ENCODE assay signal across 5 fruit fly cellular contexts in the genomic region with DNA sequence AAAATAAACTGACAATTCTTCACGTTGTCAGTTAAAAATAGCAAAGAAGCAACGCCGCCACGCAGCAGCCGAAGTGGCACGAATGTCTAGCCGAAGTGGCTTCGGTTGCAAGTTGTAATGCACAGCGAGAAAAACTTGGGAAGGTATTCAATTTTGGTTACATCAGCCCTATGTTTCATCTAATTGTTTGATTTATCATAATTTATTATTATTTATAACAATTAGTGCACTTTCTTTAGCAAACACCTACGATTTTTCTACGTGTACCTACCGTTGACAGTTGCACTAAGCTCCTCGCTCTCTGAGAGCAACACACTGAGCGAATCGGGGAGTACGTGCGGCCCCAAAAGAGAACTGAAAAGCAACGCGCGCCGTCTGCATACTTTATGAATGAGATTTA.
A peak's percentile ranks its signal among the peaks of the same experiment; 100 is the strongest.
TF ChIP-seq lines count a peak whose summit lies in the region.

A gene (minus strand): TSS at position 13 of the 400 bp plus-strand sequence.

- TF ChIP-seq CTCF in whole organism, embryonic (GFP tag; optimal IDR thresholded peaks at IDR 0.05; lab: Kevin White, UChicago) = peak; percentile 58

TF ChIP-seq in whole organism, adult, 20 proteins besides CTCF, POLR2A, EP300 and RAD21:
- no peak for TF ChIP-seq CG12768 (GFP tag; optimal IDR thresholded peaks at IDR 0.05; lab: Kevin White, UChicago)
- TF ChIP-seq CG7045 (GFP tag; optimal IDR thresholded peaks at IDR 0.05; lab: Kevin White, UChicago) = no peak
- peak; percentile 55 for TF ChIP-seq CG14711 (tag; optimal IDR thresholded peaks at IDR 0.05; lab: Kevin White, UChicago)
- TF ChIP-seq Clk (GFP tag; optimal IDR thresholded peaks at IDR 0.05; lab: Kevin White, UChicago) = no peak
- peak; percentile 44 for TF ChIP-seq bab1 (GFP tag; optimal IDR thresholded peaks at IDR 0.05; lab: Kevin White, UChicago)
- peak; percentile 40 for TF ChIP-seq CG7101 (tag; optimal IDR thresholded peaks at IDR 0.05; lab: Kevin White, UChicago)
- TF ChIP-seq ovo (GFP tag; optimal IDR thresholded peaks at IDR 0.05; lab: Kevin White, UChicago) = no peak
TF ChIP-seq in whole organism, adult: peak in this region for 3.

TF ChIP-seq in whole organism, embryonic, 481 proteins besides CTCF, POLR2A, EP300 and RAD21 (continues in another document):
- TF ChIP-seq Doc3 (GFP tag; IDR thresholded peaks at IDR 0.05; lab: Robert Waterston, UW; ENCODE audit: partially characterized antibody) (no peak), CG6254 (GFP tag; optimal IDR thresholded peaks at IDR 0.05; lab: Kevin White, UChicago) (peak; percentile 92), dm (GFP tag; optimal IDR thresholded peaks at IDR 0.05; lab: Kevin White, UChicago) (no peak), Doc2 (GFP tag; IDR thresholded peaks at IDR 0.05; lab: Robert Waterston, UW) (peak; percentile 72), da (GFP tag; optimal IDR thresholded peaks at IDR 0.05; lab: Kevin White, UChicago) (no peak), eyg (GFP tag; optimal IDR thresholded peaks at IDR 0.05; lab: Kevin White, UChicago) (no peak), Sox102F (GFP tag; optimal IDR thresholded peaks at IDR 0.05; lab: Kevin White, UChicago) (peak; percentile 96), gem (tag; optimal IDR thresholded peaks at IDR 0.05; lab: Kevin White, UChicago) (peak; percentile 95), CG3726 (GFP tag; IDR thresholded peaks at IDR 0.05; lab: Robert Waterston, UW) (peak; percentile 90), CG11560 (tag; IDR thresholded peaks at IDR 0.05; lab: Robert Waterston, UW) (peak; percentile 75), MBD-R2 (GFP tag; IDR thresholded peaks at IDR 0.05; lab: Robert Waterston, UW) (peak; percentile 63), CG13624 (GFP tag; optimal IDR thresholded peaks at IDR 0.05; lab: Kevin White, UChicago) (no peak), CG31388 (GFP tag; optimal IDR thresholded peaks at IDR 0.05; lab: Kevin White, UChicago) (peak; percentile 82), Dfd (GFP tag; optimal IDR thresholded peaks at IDR 0.05; lab: Kevin White, UChicago) (no peak), CG7271 (tag; optimal IDR thresholded peaks at IDR 0.05; lab: Kevin White, UChicago) (peak; percentile 1), knrl (GFP tag; IDR thresholded peaks at IDR 0.05; lab: Robert Waterston, UW; ENCODE audit: partially characterized antibody) (no peak), cwo (GFP tag; optimal IDR thresholded peaks at IDR 0.05; lab: Kevin White, UChicago) (peak; percentile 78), zfh2 (GFP tag; optimal IDR thresholded peaks at IDR 0.05; lab: Kevin White, UChicago) (no peak), CG10321 (GFP tag; IDR thresholded peaks at IDR 0.05; lab: Robert Waterston, UW) (peak; percentile 70), CG4328 (GFP tag; optimal IDR thresholded peaks at IDR 0.05; lab: Kevin White, UChicago) (peak; percentile 63)

TF ChIP-seq in whole organism, prepupa, 60 proteins besides CTCF, POLR2A, EP300 and RAD21 (continues in another document):
- no peak for TF ChIP-seq Smox (GFP tag; optimal IDR thresholded peaks at IDR 0.05; lab: Kevin White, UChicago)
- TF ChIP-seq achi (GFP tag; optimal IDR thresholded peaks at IDR 0.05; lab: Kevin White, UChicago) = peak; percentile 96
- TF ChIP-seq CG34406 (GFP tag; optimal IDR thresholded peaks at IDR 0.05; lab: Kevin White, UChicago) = peak; percentile 83
- TF ChIP-seq dsx (GFP tag; optimal IDR thresholded peaks at IDR 0.05; lab: Kevin White, UChicago; ENCODE audit: poor library complexity, severe bottlenecking) = peak; percentile 82
- peak; percentile 69 for TF ChIP-seq Sox14 (GFP tag; optimal IDR thresholded peaks at IDR 0.05; lab: Kevin White, UChicago)
- TF ChIP-seq CG6276 (GFP tag; optimal IDR thresholded peaks at IDR 0.05; lab: Kevin White, UChicago) = peak; percentile 99
- no peak for TF ChIP-seq CG6854 (GFP tag; optimal IDR thresholded peaks at IDR 0.05; lab: Kevin White, UChicago)
- TF ChIP-seq CG3919 (GFP tag; optimal IDR thresholded peaks at IDR 0.05; lab: Kevin White, UChicago) = peak; percentile 98
- TF ChIP-seq Hr4 (GFP tag; optimal IDR thresholded peaks at IDR 0.05; lab: Kevin White, UChicago) = peak; percentile 93
- peak; percentile 36 for TF ChIP-seq esn (GFP tag; optimal IDR thresholded peaks at IDR 0.05; lab: Kevin White, UChicago)
- TF ChIP-seq CG11294 (GFP tag; IDR thresholded peaks at IDR 0.05; lab: Robert Waterston, UW) = peak; percentile 98
- TF ChIP-seq fkh (GFP tag; optimal IDR thresholded peaks at IDR 0.05; lab: Kevin White, UChicago) = peak; percentile 29
- peak; percentile 80 for TF ChIP-seq CG6792 (GFP tag; optimal IDR thresholded peaks at IDR 0.05; lab: Kevin White, UChicago)
- TF ChIP-seq CG16779 (tag; optimal IDR thresholded peaks at IDR 0.05; lab: Kevin White, UChicago) = peak; percentile 93
- TF ChIP-seq OdsH (GFP tag; optimal IDR thresholded peaks at IDR 0.05; lab: Kevin White, UChicago) = peak; percentile 94
- peak; percentile 68 for TF ChIP-seq topi (GFP tag; optimal IDR thresholded peaks at IDR 0.05; lab: Kevin White, UChicago)
- TF ChIP-seq svp (GFP tag; lab: Kevin White, UChicago) = no peak
- peak; percentile 99 for TF ChIP-seq Gug (GFP tag; IDR thresholded peaks at IDR 0.05; lab: Robert Waterston, UW)
- TF ChIP-seq salr (GFP tag; optimal IDR thresholded peaks at IDR 0.05; lab: Kevin White, UChicago) = peak; percentile 85 to 91
- no peak for TF ChIP-seq vri (GFP tag; optimal IDR thresholded peaks at IDR 0.05; lab: Kevin White, UChicago)

TF ChIP-seq in whole organism, pupa, 21 proteins besides CTCF, POLR2A, EP300 and RAD21:
- TF ChIP-seq CG15710 (tag; optimal IDR thresholded peaks at IDR 0.05; lab: Kevin White, UChicago) (peak; percentile 93), Pif1A (GFP tag; optimal IDR thresholded peaks at IDR 0.05; lab: Kevin White, UChicago) (peak; percentile 90), CG14655 (GFP tag; optimal IDR thresholded peaks at IDR 0.05; lab: Kevin White, UChicago) (peak; percentile 99), CG4496 (GFP tag; IDR thresholded peaks at IDR 0.05; lab: Robert Waterston, UW) (peak; percentile 99), CG13204 (GFP tag; optimal IDR thresholded peaks at IDR 0.05; lab: Kevin White, UChicago) (peak; percentile 86), EcR (GFP tag; optimal IDR thresholded peaks at IDR 0.05; lab: Kevin White, UChicago) (no peak), CG32121 (GFP tag; IDR thresholded peaks at IDR 0.05; lab: Robert Waterston, UW) (peak; percentile 99), Ets98B (GFP tag; IDR thresholded peaks at IDR 0.05; lab: Robert Waterston, UW) (peak; percentile 99), CG17806 (tag; optimal IDR thresholded peaks at IDR 0.05; lab: Kevin White, UChicago) (peak; percentile 97), CG8301 (tag; optimal IDR thresholded peaks at IDR 0.05; lab: Kevin White, UChicago) (peak; percentile 99), CG9948 (tag; optimal IDR thresholded peaks at IDR 0.05; lab: Kevin White, UChicago) (peak; percentile 95), CG10348 (GFP tag; IDR thresholded peaks at IDR 0.05; lab: Robert Waterston, UW) (peak; percentile 95), rn (GFP tag; IDR thresholded peaks at IDR 0.05; lab: Robert Waterston, UW) (peak; percentile 99), fd96Ca (GFP tag; IDR thresholded peaks at IDR 0.05; lab: Robert Waterston, UW) (peak; percentile 99), CG34367 (tag; optimal IDR thresholded peaks at IDR 0.05; lab: Kevin White, UChicago) (peak; percentile 93), gl (tag; optimal IDR thresholded peaks at IDR 0.05; lab: Kevin White, UChicago) (peak; percentile 89), Snoo (tag; optimal IDR thresholded peaks at IDR 0.05; lab: Kevin White, UChicago) (peak; percentile 52), D1 (tag; optimal IDR thresholded peaks at IDR 0.05; lab: Kevin White, UChicago) (peak; percentile 54), CG8159 (tag; optimal IDR thresholded peaks at IDR 0.05; lab: Kevin White, UChicago) (peak; percentile 96), Pif1B (GFP tag; optimal IDR thresholded peaks at IDR 0.05; lab: Kevin White, UChicago) (peak; percentile 90), CG12605 (GFP tag; IDR thresholded peaks at IDR 0.05; lab: Robert Waterston, UW) (peak; percentile 99)

TF ChIP-seq in whole organism, wandering third instar larva, 38 proteins besides CTCF, POLR2A, EP300 and RAD21:
- TF ChIP-seq HLH106 (tag; optimal IDR thresholded peaks at IDR 0.05; lab: Kevin White, UChicago) = peak; percentile 46
- peak; percentile 26 for TF ChIP-seq fru (GFP tag; optimal IDR thresholded peaks at IDR 0.05; lab: Kevin White, UChicago)
- TF ChIP-seq h (GFP tag; optimal IDR thresholded peaks at IDR 0.05; lab: Kevin White, UChicago) = peak; percentile 38
- no peak for TF ChIP-seq ey (GFP tag; optimal IDR thresholded peaks at IDR 0.05; lab: Kevin White, UChicago)
- TF ChIP-seq Hr78 (GFP tag; optimal IDR thresholded peaks at IDR 0.05; lab: Kevin White, UChicago) = no peak
- peak; percentile 11 for TF ChIP-seq psq (GFP tag; optimal IDR thresholded peaks at IDR 0.05; lab: Kevin White, UChicago)
- peak; percentile 56 for TF ChIP-seq sv (GFP tag; optimal IDR thresholded peaks at IDR 0.05; lab: Kevin White, UChicago)
- TF ChIP-seq usp (GFP tag; optimal IDR thresholded peaks at IDR 0.05; lab: Kevin White, UChicago) = no peak
- TF ChIP-seq foxo (GFP tag; optimal IDR thresholded peaks at IDR 0.05; lab: Kevin White, UChicago) = peak in 1 of 2 experiments; percentile 19
- no peak for TF ChIP-seq dmrt93B (GFP tag; optimal IDR thresholded peaks at IDR 0.05; lab: Kevin White, UChicago)
